Worm (Caenorhabditis elegans): ENCODE results near the gene nkat-1.

DNA sequence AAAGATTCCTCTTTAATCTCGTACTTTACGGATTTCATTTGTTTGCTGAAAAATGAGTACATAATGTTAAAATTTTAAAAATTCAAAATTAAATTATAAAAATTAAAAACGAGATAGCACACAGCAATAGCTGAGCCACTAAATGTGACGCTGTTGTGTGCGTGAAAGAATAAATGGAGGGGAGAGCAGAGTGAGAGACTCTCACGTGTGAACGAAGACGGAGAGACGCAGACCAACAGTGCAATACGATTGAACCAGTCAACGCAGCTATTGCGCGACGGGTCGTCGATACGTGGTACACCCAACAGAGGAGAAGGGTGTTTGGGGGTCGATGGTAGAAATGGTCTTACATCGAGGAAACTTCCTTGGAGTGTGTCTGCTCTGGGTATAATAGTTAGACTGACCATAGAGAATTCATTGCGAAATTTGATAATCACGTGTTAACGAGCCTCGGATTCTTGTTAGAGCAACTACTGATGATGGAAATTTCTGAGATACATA, 41.3 kb downstream of the nkat-1 start, which contains the start of gene F16B12.4:
- no peak for TF ChIP-seq ceh-48 (tag; optimal IDR thresholded peaks at IDR 0.05)
- no peak for TF ChIP-seq ceh-34 (tag; optimal IDR thresholded peaks at IDR 0.05)

Measured in whole organism, late embryonic.